Worm (Caenorhabditis elegans) whole organism, L4/young adult: ENCODE measurements around the gene T18D3.9.

ENCODE experiments used
- W03F9.2 ChIP-seq: fragments of 150-350 bp; optimal IDR thresholded peaks from 2 replicates; lab custom pipeline; 2014; ENCODE audit warnings: missing biosample characterization, missing genetic modification characterization
- dao-5 ChIP-seq: sonication (generic microtip); optimal IDR thresholded peaks from 2 replicates; lab custom pipeline; 2016; ENCODE audit warnings: missing genotype, missing genetic modification characterization, moderate library complexity, missing compliant biosample characterization
- him-1 ChIP-seq: sonication (generic microtip); optimal IDR thresholded peaks from 2 replicates; lab custom pipeline; 2016; ENCODE audit warnings: missing genotype, missing genetic modification reagents, missing genetic modification characterization, missing compliant biosample characterization

DNA sequence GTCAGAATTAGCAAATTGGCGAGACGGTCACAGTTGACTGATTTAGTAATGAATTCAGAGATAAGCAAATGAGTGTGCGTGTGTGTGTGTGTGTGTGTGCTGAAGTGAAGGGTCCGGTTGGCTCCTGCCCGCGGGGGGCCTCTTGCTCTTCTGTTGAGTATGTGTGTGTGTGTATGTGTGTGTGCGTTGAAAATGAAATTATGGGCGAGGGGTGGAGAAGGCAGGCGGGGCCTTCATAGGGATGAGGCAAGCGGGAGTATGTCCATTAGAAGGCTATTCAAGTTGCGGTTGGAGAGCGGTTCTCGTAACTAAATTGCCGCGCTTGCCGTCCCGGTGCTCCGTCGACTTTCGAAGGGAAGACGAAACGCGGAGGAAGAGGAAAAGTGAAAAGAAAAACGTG lies 47.0 kb downstream of the T18D3.9 start:
- TF ChIP-seq him-1 (tag; lab: Kevin White, UChicago): no peak
- no peak for TF ChIP-seq W03F9.2 (tag; lab: Kevin White, UChicago)
- no peak for TF ChIP-seq dao-5 (tag; lab: Kevin White, UChicago)
